Fruit fly (Drosophila melanogaster) whole organism, embryonic: ENCODE measurements around the gene CG42810.

Experiments
- C15 ChIP-seq: fragments of 200-800 bp; sonication (Bioruptor generic); IDR thresholded peaks from 3 replicates; pipeline ENCODE4 v1.3.6; 2022; ENCODE audit warnings: missing biosample characterization, missing genetic modification characterization
- CG10366 ChIP-seq: fragments of 200-800 bp; sonication (Bioruptor generic); IDR thresholded peaks from 2 replicates; pipeline ENCODE4 v1.3.6; 2022; ENCODE audit warnings: missing biosample characterization, missing genetic modification characterization
- CG12659 ChIP-seq: fragments of 200-800 bp; sonication (Bioruptor generic); optimal IDR thresholded peaks from 3 replicates; lab custom pipeline; 2017; ENCODE audit warnings: mild to moderate bottlenecking, missing biosample characterization, missing genetic modification reagents, missing genetic modification characterization
- CG12769 ChIP-seq: fragments of 200-800 bp; sonication (Bioruptor generic); optimal IDR thresholded peaks from 2 replicates; lab custom pipeline; 2019; ENCODE audit warnings: missing biosample characterization, mild to moderate bottlenecking, missing genetic modification characterization, moderate library complexity
- CG15696 ChIP-seq: fragments of 200-800 bp; sonication (Bioruptor generic); optimal IDR thresholded peaks from 2 replicates; lab custom pipeline; 2019; ENCODE audit warnings: missing biosample characterization, mild to moderate bottlenecking, missing genetic modification characterization, moderate library complexity
- CG16815 ChIP-seq: fragments of 200-800 bp; sonication (Bioruptor generic); optimal IDR thresholded peaks from 3 replicates; lab custom pipeline; 2017; ENCODE audit warnings: missing biosample characterization, mild to moderate bottlenecking, missing genetic modification characterization
- CG17361 ChIP-seq: fragments of 200-800 bp; sonication (Bioruptor generic); IDR thresholded peaks from 3 replicates; pipeline ENCODE4 v1.3.6; 2022; ENCODE audit warnings: missing biosample characterization, missing genetic modification characterization
- CG17802 ChIP-seq: fragments of 200-800 bp; sonication (Bioruptor generic); optimal IDR thresholded peaks from 2 replicates; lab custom pipeline; 2018; ENCODE audit warnings: missing biosample characterization, mild to moderate bottlenecking, missing genetic modification characterization, moderate library complexity
- CG18764 ChIP-seq: fragments of 200-800 bp; sonication (Bioruptor generic); optimal IDR thresholded peaks from 3 replicates; lab custom pipeline; 2016; ENCODE audit warnings: missing biosample characterization, missing genetic modification characterization
- CG2199 ChIP-seq: fragments of 200-800 bp; sonication (Bioruptor generic); IDR thresholded peaks from 3 replicates; pipeline ENCODE4 v1.3.6; 2022; ENCODE audit warnings: missing biosample characterization, missing genetic modification characterization
- CG2678 ChIP-seq: fragments of 200-800 bp; sonication (Bioruptor generic); optimal IDR thresholded peaks from 3 replicates; lab custom pipeline; 2019; ENCODE audit warnings: missing biosample characterization, mild to moderate bottlenecking, missing genetic modification characterization, moderate library complexity
- CG3163 ChIP-seq: fragments of 200-800 bp; sonication (Bioruptor generic); optimal IDR thresholded peaks from 3 replicates; lab custom pipeline; 2016; ENCODE audit warnings: missing biosample characterization, missing genetic modification characterization
- CG4424 ChIP-seq: fragments of 200-800 bp; sonication (Bioruptor generic); optimal IDR thresholded peaks from 3 replicates; lab custom pipeline; 2016; ENCODE audit warnings: missing biosample characterization, missing genetic modification characterization
- CG6254 ChIP-seq: fragments of 200-800 bp; sonication (Bioruptor generic); optimal IDR thresholded peaks from 3 replicates; lab custom pipeline; 2017; ENCODE audit warnings: mild to moderate bottlenecking, missing biosample characterization, missing genetic modification reagents, missing genetic modification characterization
- CG6654 ChIP-seq: fragments of 200-800 bp; sonication (Bioruptor generic); optimal IDR thresholded peaks from 2 replicates; lab custom pipeline; 2017; ENCODE audit warnings: missing biosample characterization, mild to moderate bottlenecking, missing genetic modification characterization
- CG6683 ChIP-seq: fragments of 200-800 bp; sonication (Bioruptor generic); optimal IDR thresholded peaks from 2 replicates; lab custom pipeline; 2017; ENCODE audit warnings: missing biosample characterization, mild to moderate bottlenecking, missing genetic modification characterization, missing genetic modification reagents
- CG7556 ChIP-seq: fragments of 200-800 bp; sonication (Bioruptor generic); optimal IDR thresholded peaks from 2 replicates; lab custom pipeline; 2017; ENCODE audit warnings: missing biosample characterization, mild to moderate bottlenecking, missing genetic modification characterization
- CG8388 ChIP-seq: fragments of 200-800 bp; sonication (Bioruptor generic); optimal IDR thresholded peaks from 2 replicates; lab custom pipeline; 2019; ENCODE audit warnings: missing biosample characterization, mild to moderate bottlenecking, missing genetic modification characterization, moderate library complexity
- CTCF ChIP-seq: fragments of 200-800 bp; sonication (Bioruptor generic); optimal IDR thresholded peaks from 2 replicates; lab custom pipeline; 2017; ENCODE audit warnings: missing biosample characterization, mild to moderate bottlenecking, missing genetic modification characterization, moderate library complexity
- CkIIα-i1 ChIP-seq: fragments of 200-800 bp; sonication (Bioruptor generic); IDR thresholded peaks from 2 replicates; pipeline ENCODE4 v1.3.6; 2022; ENCODE audit warnings: missing biosample characterization, missing genetic modification characterization
- E2f2 ChIP-seq: fragments of 200-800 bp; sonication (Bioruptor generic); IDR thresholded peaks from 2 replicates; pipeline ENCODE4 v1.3.6; 2022; ENCODE audit warnings: missing biosample characterization, missing genetic modification characterization
- Fer1 ChIP-seq: fragments of 200-800 bp; sonication (Bioruptor generic); optimal IDR thresholded peaks from 2 replicates; lab custom pipeline; 2017; ENCODE audit warnings: missing biosample characterization, mild to moderate bottlenecking, missing genetic modification characterization
- Gsc ChIP-seq: fragments of 200-800 bp; sonication (Bioruptor generic); IDR thresholded peaks from 2 replicates; pipeline ENCODE4 v1.3.6; 2022; ENCODE audit warnings: missing biosample characterization, missing genetic modification characterization
- Hand ChIP-seq: fragments of 200-800 bp; sonication (Bioruptor generic); optimal IDR thresholded peaks from 2 replicates; lab custom pipeline; 2017; ENCODE audit warnings: mild to moderate bottlenecking, missing biosample characterization, missing genetic modification reagents, missing genetic modification characterization
- Hmr ChIP-seq: fragments of 200-800 bp; sonication (Bioruptor generic); optimal IDR thresholded peaks from 3 replicates; lab custom pipeline; 2017; ENCODE audit warnings: mild to moderate bottlenecking, missing biosample characterization, missing genetic modification reagents, missing genetic modification characterization
- Kr ChIP-seq: fragments of 200-800 bp; sonication (Bioruptor generic); optimal IDR thresholded peaks from 2 replicates; lab custom pipeline; 2017; ENCODE audit warnings: missing biosample characterization, mild to moderate bottlenecking, missing genetic modification characterization
- Meics ChIP-seq: fragments of 200-800 bp; sonication (Bioruptor generic); optimal IDR thresholded peaks from 2 replicates; lab custom pipeline; 2017; ENCODE audit warnings: missing biosample characterization, mild to moderate bottlenecking, missing genetic modification characterization
- Oli ChIP-seq: fragments of 200-800 bp; sonication (Bioruptor generic); optimal IDR thresholded peaks from 2 replicates; lab custom pipeline; 2018; ENCODE audit warnings: missing biosample characterization, mild to moderate bottlenecking, missing genetic modification characterization, moderate library complexity
- Pdp1 ChIP-seq, 2 experiments: fragments of 200-800 bp; sonication (Bioruptor generic); optimal IDR thresholded peaks; 3 replicates each; lab custom pipeline; 2016; ENCODE audit warnings: missing biosample characterization in 2 of 2, missing genetic modification characterization in 2 of 2, mild to moderate bottlenecking in 1 of 2, moderate library complexity in 1 of 2
- bbx ChIP-seq: fragments of 200-800 bp; sonication (Bioruptor generic); IDR thresholded peaks from 2 replicates; pipeline ENCODE4 v1.3.6; 2022; ENCODE audit warnings: missing biosample characterization, missing genetic modification characterization; ENCODE audit not compliant: partially characterized antibody
- cas ChIP-seq: fragments of 200-800 bp; sonication (Bioruptor generic); IDR thresholded peaks from 2 replicates; pipeline ENCODE4 v1.3.6; 2022; ENCODE audit warnings: missing biosample characterization, missing genetic modification characterization
- cato ChIP-seq: fragments of 200-800 bp; sonication (Bioruptor generic); optimal IDR thresholded peaks from 2 replicates; lab custom pipeline; 2016; ENCODE audit warnings: missing biosample characterization, missing genetic modification characterization, borderline replicate concordance
- caup ChIP-seq: fragments of 200-800 bp; sonication (Bioruptor generic); optimal IDR thresholded peaks from 3 replicates; lab custom pipeline; 2017; ENCODE audit warnings: missing biosample characterization, mild to moderate bottlenecking, missing genetic modification characterization, moderate library complexity; ENCODE audit not compliant: severe bottlenecking
- cg ChIP-seq: fragments of 200-800 bp; sonication (Bioruptor generic); optimal IDR thresholded peaks from 3 replicates; lab custom pipeline; 2019; ENCODE audit warnings: missing biosample characterization, mild to moderate bottlenecking, missing genetic modification characterization, moderate library complexity
- dmrt99B ChIP-seq: fragments of 200-800 bp; sonication (Bioruptor generic); optimal IDR thresholded peaks from 2 replicates; lab custom pipeline; 2018; ENCODE audit warnings: missing biosample characterization, mild to moderate bottlenecking, missing genetic modification characterization, moderate library complexity
- dpn ChIP-seq, 2 experiments: fragments of 200-800 bp; sonication (Bioruptor generic); optimal IDR thresholded peaks; 3 replicates each; lab custom pipeline; 2016; ENCODE audit warnings: missing biosample characterization in 2 of 2, missing genetic modification characterization in 2 of 2
- gce ChIP-seq: fragments of 200-800 bp; sonication (Bioruptor generic); IDR thresholded peaks from 3 replicates; pipeline ENCODE4 v1.3.6; 2022; ENCODE audit warnings: missing biosample characterization, missing genetic modification characterization
- grn ChIP-seq: fragments of 200-800 bp; sonication (Bioruptor generic); optimal IDR thresholded peaks from 3 replicates; lab custom pipeline; 2017; ENCODE audit warnings: missing biosample characterization, missing genetic modification characterization
- gro ChIP-seq: fragments of 200-800 bp; sonication (Bioruptor generic); optimal IDR thresholded peaks from 2 replicates; lab custom pipeline; 2016; ENCODE audit warnings: missing biosample characterization, missing genetic modification characterization
- ham ChIP-seq: fragments of 200-800 bp; sonication (Bioruptor generic); IDR thresholded peaks from 2 replicates; pipeline ENCODE4 v1.3.6; 2022; ENCODE audit warnings: missing biosample characterization, missing genetic modification characterization
- hb ChIP-seq: fragments of 200-800 bp; sonication (Bioruptor generic); IDR thresholded peaks from 3 replicates; pipeline ENCODE4 v1.3.6; 2022; ENCODE audit warnings: missing biosample characterization, missing genetic modification characterization; ENCODE audit not compliant: partially characterized antibody
- lilli ChIP-seq: fragments of 200-800 bp; sonication (Bioruptor generic); optimal IDR thresholded peaks from 3 replicates; lab custom pipeline; 2016; ENCODE audit warnings: missing biosample characterization, missing genetic modification characterization
- lov ChIP-seq, 2 experiments: fragments of 200-800 bp in 1 of 2; fragments of >200 bp in 1 of 2; sonication (Bioruptor generic) in 1 of 2; IDR thresholded peaks in 1 of 2; optimal IDR thresholded peaks in 1 of 2; 2 replicates in 1 of 2; 3 replicates in 1 of 2; pipeline versions ENCODE4 v1.3.6 to Lab custom; 2017 to 2022; ENCODE audit warnings: missing biosample characterization in 1 of 2, missing genetic modification characterization in 1 of 2
- prd ChIP-seq, 3 experiments: fragments of >200 bp in 2 of 3; fragments of 200-800 bp in 1 of 3; sonication (Bioruptor generic) in 1 of 3; optimal IDR thresholded peaks in 2 of 3; IDR thresholded peaks in 1 of 3; 2 replicates in 2 of 3; 3 replicates in 1 of 3; pipeline versions ENCODE4 v1.3.6 to Lab custom; 2017 to 2022; ENCODE audit warnings: missing biosample characterization in 1 of 3, missing genetic modification characterization in 1 of 3
- sisA ChIP-seq: fragments of 200-800 bp; sonication (Bioruptor generic); IDR thresholded peaks from 2 replicates; pipeline ENCODE4 v1.3.6; 2022; ENCODE audit warnings: missing biosample characterization, missing genetic modification characterization
- tup ChIP-seq: fragments of 200-800 bp; sonication (Bioruptor generic); optimal IDR thresholded peaks from 2 replicates; lab custom pipeline; 2016; ENCODE audit warnings: missing biosample characterization, mild to moderate bottlenecking, missing genetic modification characterization, moderate library complexity
- wdn ChIP-seq: fragments of 200-800 bp; sonication (Bioruptor generic); IDR thresholded peaks from 2 replicates; pipeline ENCODE4 v1.3.6; 2022; ENCODE audit warnings: missing biosample characterization, missing genetic modification characterization

The CG42810 gene

DNA sequence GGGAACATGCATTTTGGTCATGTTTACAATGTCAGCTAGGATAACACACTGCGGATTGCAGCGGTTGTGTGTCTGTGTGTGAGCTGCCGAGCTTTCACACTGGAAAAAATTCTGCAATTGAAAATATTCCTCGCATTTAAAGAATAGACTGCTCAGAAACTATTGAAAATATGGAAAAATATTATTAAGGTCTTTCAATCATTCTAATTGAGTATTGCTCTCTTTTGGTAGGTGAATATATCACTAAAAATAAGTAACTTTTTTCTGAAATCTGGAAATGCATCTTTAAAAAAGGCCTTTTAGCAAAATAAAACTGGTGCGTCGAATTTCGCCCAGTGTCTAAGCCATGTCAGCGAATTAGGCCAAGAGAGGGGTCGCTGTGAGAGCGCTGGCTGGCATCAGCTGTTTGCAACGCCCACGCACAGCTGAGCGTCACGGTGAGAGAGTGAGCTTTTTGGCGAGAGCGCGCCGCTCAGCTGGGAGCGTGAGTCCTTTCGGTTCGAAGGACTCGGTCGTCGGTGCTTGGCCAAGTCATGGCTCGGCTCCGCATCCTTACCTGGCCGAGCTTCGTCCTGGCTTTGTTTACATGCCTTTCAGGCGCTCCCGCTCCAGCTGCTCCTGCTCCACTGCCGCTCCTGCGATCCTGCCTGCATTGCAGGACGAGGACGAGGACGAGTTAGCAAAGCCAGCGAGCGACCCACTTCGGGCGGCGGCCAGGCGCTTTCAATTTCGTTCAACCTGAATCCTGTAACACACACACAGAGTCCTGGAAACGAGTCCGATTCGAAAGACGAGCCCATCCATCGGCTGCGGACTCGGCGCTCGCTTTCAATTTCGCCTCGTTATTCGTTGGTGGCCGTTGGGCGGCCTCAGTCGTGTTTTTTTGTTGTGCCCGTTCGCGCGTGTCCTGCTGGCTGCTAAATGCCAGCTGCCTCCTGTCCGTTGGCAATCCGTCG lies 1.7 kb downstream of the CG42810 start, which contains the start of gene CG46308 (continued):
- TF ChIP-seq Gsc (GFP tag; lab: Robert Waterston, UW) (no peak), CG12769 (tag; lab: Kevin White, UChicago) (no peak), cato (GFP tag; lab: Kevin White, UChicago) (no peak), hb (no peak), cas (no peak), CG10366 (GFP tag; lab: Robert Waterston, UW) (no peak), gro (GFP tag; lab: Kevin White, UChicago) (peak; percentile 0), CG4424 (GFP tag; lab: Kevin White, UChicago) (no peak), dpn (GFP tag; optimal IDR thresholded peaks at IDR 0.05; lab: Kevin White, UChicago) (peak; percentile 14 to 28), cg (GFP tag; lab: Kevin White, UChicago) (no peak), CG12659 (peak; percentile 7), CG3163 (GFP tag; lab: Kevin White, UChicago) (no peak), Kr (no peak), Hmr (GFP tag; lab: Kevin White, UChicago) (peak; percentile 69), Fer1 (GFP tag; lab: Kevin White, UChicago) (peak; percentile 62), CG7556 (peak; percentile 67), CG2678 (tag; lab: Kevin White, UChicago) (peak; percentile 71), ham (no peak), CG15696 (tag; lab: Kevin White, UChicago) (no peak), sisA (GFP tag; lab: Robert Waterston, UW) (no peak), CG6683 (GFP tag; lab: Kevin White, UChicago) (no peak), CG18764 (GFP tag; lab: Kevin White, UChicago) (no peak), Pdp1 (GFP tag; optimal IDR thresholded peaks at IDR 0.05; lab: Kevin White, UChicago) (peak in 1 of 2 experiments; percentile 31), lilli (peak; percentile 39), lov (optimal IDR thresholded peaks at IDR 0.05; lab: Kevin White, UChicago) (no peak), lov (GFP tag; IDR thresholded peaks at IDR 0.05; lab: Robert Waterston, UW) (no peak), CG8388 (GFP tag; lab: Kevin White, UChicago) (no peak), CkIIα-i1 (GFP tag; lab: Robert Waterston, UW) (no peak), Meics (peak; percentile 62), tup (no peak), CG16815 (GFP tag; lab: Kevin White, UChicago) (peak; percentile 14), wdn (no peak), gce (GFP tag; lab: Robert Waterston, UW) (no peak), CG17802 (tag; lab: Kevin White, UChicago) (no peak), E2f2 (GFP tag; lab: Robert Waterston, UW) (no peak), dmrt99B (peak; percentile 48), Hand (GFP tag; lab: Kevin White, UChicago) (peak; percentile 47), CG17361 (GFP tag; lab: Robert Waterston, UW) (no peak), grn (GFP tag; lab: Kevin White, UChicago) (no peak), caup (GFP tag; lab: Kevin White, UChicago) (peak; percentile 53), CG6254 (GFP tag; lab: Kevin White, UChicago) (no peak), bbx (GFP tag; lab: Robert Waterston, UW) (no peak), C15 (GFP tag; lab: Robert Waterston, UW) (no peak), CTCF (GFP tag; lab: Kevin White, UChicago) (no peak), CG6654 (no peak), CG2199 (GFP tag; lab: Robert Waterston, UW) (no peak), prd (optimal IDR thresholded peaks at IDR 0.05; lab: Kevin White, UChicago) (no peak), prd (GFP tag; IDR thresholded peaks at IDR 0.05; lab: Robert Waterston, UW) (peak; percentile 45; the same call in 2 of the 3 replicates), Oli (tag; lab: Kevin White, UChicago) (peak; percentile 8)
